Worm (Caenorhabditis elegans) whole organism, L3 larva: ENCODE results near the gene dct-16.

ENCODE experiments used
- ama-1 ChIP-seq: fragments of 150-350 bp; optimal IDR thresholded peaks from 2 replicates; lab custom pipeline; 2018
- daf-12 ChIP-seq: fragments of 150-350 bp; optimal IDR thresholded peaks from 2 replicates; lab custom pipeline; 2014; ENCODE audit warnings: missing biosample characterization, missing genetic modification reagents, missing genetic modification characterization
- egl-5 ChIP-seq: fragments of 150-350 bp; optimal IDR thresholded peaks from 2 replicates; lab custom pipeline; 2017; ENCODE audit warnings: missing biosample characterization, missing genetic modification reagents, missing genetic modification characterization, inconsistent platforms
- elt-1 ChIP-seq: fragments of 150-350 bp; optimal IDR thresholded peaks from 2 replicates; lab custom pipeline; 2014; ENCODE audit warnings: missing biosample characterization, missing genetic modification characterization
- nhr-77 ChIP-seq: fragments of 150-350 bp; optimal IDR thresholded peaks from 2 replicates; lab custom pipeline; 2014; ENCODE audit warnings: missing biosample characterization, missing genetic modification characterization
- unc-39 ChIP-seq: sonication (generic microtip); optimal IDR thresholded peaks from 4 replicates; lab custom pipeline; 2017; ENCODE audit warnings: missing biosample characterization, missing genetic modification characterization
- unc-62 ChIP-seq: fragments of 150-350 bp; sonication (generic microtip); optimal IDR thresholded peaks from 4 replicates; lab custom pipeline; 2014; ENCODE audit warnings: missing biosample characterization, missing genetic modification reagents, missing genetic modification characterization

- TF ChIP-seq daf-12 (tag; lab: Kevin White, UChicago), result no peak
- no peak for TF ChIP-seq unc-62
- TF ChIP-seq ama-1 (lab: Kevin White, UChicago), result no peak
- no peak for TF ChIP-seq elt-1
- TF ChIP-seq unc-39 (tag; lab: Kevin White, UChicago), result no peak
- no peak for TF ChIP-seq egl-5 (tag; lab: Kevin White, UChicago)
- TF ChIP-seq nhr-77 (tag; lab: Kevin White, UChicago), result no peak
Measured at ce11 chrV:20493271-20494231, 5.3 kb downstream of the dct-16 start, which contains the start of gene B0250.5.
